Worm (Caenorhabditis elegans): ENCODE data around the gene Y70G10A.4.

The Y70G10A.4 gene

ce11 chrIII:10248441-10249137 lies 26.6 kb downstream of the Y70G10A.4 start, which contains the start of the genes div-1 and cor-1:
TSS of gene div-1 (minus strand) at chrIII:10248559.
TSS of gene cor-1 (plus strand) at chrIII:10249111.
- TF ChIP-seq elt-2 (tag; optimal IDR thresholded peaks at IDR 0.05) (peak; percentile 29), ceh-18 (tag; optimal IDR thresholded peaks at IDR 0.05) (peak; percentile 76), ceh-2 (tag; optimal IDR thresholded peaks at IDR 0.05) (peak; percentile 36), eyg-1 (tag; optimal IDR thresholded peaks at IDR 0.05) (no peak), unc-55 (GFP tag; optimal IDR thresholded peaks at IDR 0.05) (no peak), ceh-19 (GFP tag; optimal IDR thresholded peaks at IDR 0.05) (no peak), zip-5 (tag; optimal IDR thresholded peaks at IDR 0.05) (no peak), hlh-8 (tag; optimal IDR thresholded peaks at IDR 0.05) (peak; percentile 4), ceh-30 (tag; optimal IDR thresholded peaks at IDR 0.05) (no peak), pag-3 (tag; optimal IDR thresholded peaks at IDR 0.05; ENCODE audit: borderline replicate concordance) (no peak), unc-3 (GFP tag; conservative IDR thresholded peaks at IDR 0.05) (no peak), unc-3 (tag; optimal IDR thresholded peaks at IDR 0.05) (no peak), ceh-31 (tag; optimal IDR thresholded peaks at IDR 0.05) (peak; percentile 14), nfya-1 (tag; optimal IDR thresholded peaks at IDR 0.05) (no peak), tbx-2 (tag; optimal IDR thresholded peaks at IDR 0.05) (peak; percentile 56), npax-4 (tag; optimal IDR thresholded peaks at IDR 0.05) (no peak), elt-4 (tag; optimal IDR thresholded peaks at IDR 0.05) (no peak), rnt-1 (tag; optimal IDR thresholded peaks at IDR 0.05) (peak; percentile 50), pha-2 (tag; optimal IDR thresholded peaks at IDR 0.05) (no peak), ceh-14 (tag; optimal IDR thresholded peaks at IDR 0.05) (no peak), madf-2 (tag; optimal IDR thresholded peaks at IDR 0.05) (no peak), ets-4 (tag; optimal IDR thresholded peaks at IDR 0.05) (peak; percentile 24), unc-42 (tag; optimal IDR thresholded peaks at IDR 0.05) (no peak), dmd-4 (tag; optimal IDR thresholded peaks at IDR 0.05; ENCODE audit: borderline replicate concordance) (no peak)

ce11 chrIII:10251114-10251513 lies 29.2 kb downstream of the Y70G10A.4 start:
- TF ChIP-seq ceh-14 (tag; optimal IDR thresholded peaks at IDR 0.05) (no peak), hlh-6 (tag; optimal IDR thresholded peaks at IDR 0.05) (no peak), nhr-232 (tag; optimal IDR thresholded peaks at IDR 0.05) (no peak)

- no peak for TF ChIP-seq Y22D7AL.16 (tag; optimal IDR thresholded peaks at IDR 0.05)
- no peak for TF ChIP-seq hlh-6 (tag; optimal IDR thresholded peaks at IDR 0.05)
- TF ChIP-seq pat-9 (tag; optimal IDR thresholded peaks at IDR 0.05) = no peak
- no peak for TF ChIP-seq ets-4 (tag; optimal IDR thresholded peaks at IDR 0.05)
- no peak for TF ChIP-seq pros-1 (tag; optimal IDR thresholded peaks at IDR 0.05)
- no peak for TF ChIP-seq ref-2 (tag; optimal IDR thresholded peaks at IDR 0.05)
- no peak for TF ChIP-seq madf-2 (tag; optimal IDR thresholded peaks at IDR 0.05)
- TF ChIP-seq tbx-7 (tag; optimal IDR thresholded peaks at IDR 0.05) = no peak
- no peak for TF ChIP-seq ceh-22 (tag; optimal IDR thresholded peaks at IDR 0.05)
- TF ChIP-seq fax-1 (tag; optimal IDR thresholded peaks at IDR 0.05) = no peak
Observed at ce11 chrIII:10253334-10253733, 31.4 kb downstream of the Y70G10A.4 start.

ce11 chrIII:10254583-10254982 lies 32.6 kb downstream of the Y70G10A.4 start, which contains the start of gene R01H10.4:
TSS of gene R01H10.4 (plus strand) at chrIII:10254818.
- TF ChIP-seq Y22D7AL.16 (tag; optimal IDR thresholded peaks at IDR 0.05) = no peak
- TF ChIP-seq ceh-19 (GFP tag; optimal IDR thresholded peaks at IDR 0.05) = no peak
- no peak for TF ChIP-seq ceh-2 (tag; optimal IDR thresholded peaks at IDR 0.05)

- no peak for TF ChIP-seq rnt-1 (tag; optimal IDR thresholded peaks at IDR 0.05)
- TF ChIP-seq che-1 (tag; optimal IDR thresholded peaks at IDR 0.05) = no peak
- no peak for TF ChIP-seq unc-3 (GFP tag; conservative IDR thresholded peaks at IDR 0.05)
- no peak for TF ChIP-seq unc-3 (tag; optimal IDR thresholded peaks at IDR 0.05)
- TF ChIP-seq hlh-13 (GFP tag; optimal IDR thresholded peaks at IDR 0.05) = no peak
- TF ChIP-seq ceh-48 (tag; optimal IDR thresholded peaks at IDR 0.05) = no peak
- TF ChIP-seq ceh-45 (GFP tag; IDR thresholded peaks at IDR 0.05) = no peak
- no peak for TF ChIP-seq dve-1 (tag; optimal IDR thresholded peaks at IDR 0.05)
- TF ChIP-seq sdc-2 (tag; optimal IDR thresholded peaks at IDR 0.05) = no peak
- TF ChIP-seq nhr-11 (tag; optimal IDR thresholded peaks at IDR 0.05) = no peak
- TF ChIP-seq ceh-18 (tag; optimal IDR thresholded peaks at IDR 0.05) = no peak
- no peak for TF ChIP-seq ets-4 (tag; optimal IDR thresholded peaks at IDR 0.05)
- TF ChIP-seq hlh-6 (tag; optimal IDR thresholded peaks at IDR 0.05) = no peak
- no peak for TF ChIP-seq ttx-3 (tag; optimal IDR thresholded peaks at IDR 0.05)
- TF ChIP-seq C08G9.2 (tag; optimal IDR thresholded peaks at IDR 0.05) = no peak
- no peak for TF ChIP-seq gmeb-2 (tag; optimal IDR thresholded peaks at IDR 0.05)
- TF ChIP-seq T23F11.4 (GFP tag; optimal IDR thresholded peaks at IDR 0.05) = no peak
Observed at ce11 chrIII:10258641-10259040, 36.7 kb downstream of the Y70G10A.4 start, which contains the start of gene rip-1. TSS of gene rip-1 (minus strand) at chrIII:10258741.
